Fruit fly (Drosophila melanogaster) whole organism, pupa: ENCODE results near the gene CG5103.

Experiments used
- CG10348 ChIP-seq: fragments of 200-800 bp; sonication (Bioruptor generic); IDR thresholded peaks from 2 replicates; pipeline ENCODE4 v1.3.6; 2022; ENCODE audit warnings: missing biosample characterization, missing genetic modification characterization
- CG12605 ChIP-seq: fragments of 200-800 bp; sonication (Bioruptor generic); IDR thresholded peaks from 2 replicates; pipeline ENCODE4 v1.3.6; 2022; ENCODE audit warnings: missing biosample characterization, missing genetic modification characterization
- CG13204 ChIP-seq: fragments of 200-800 bp; sonication (Bioruptor generic); optimal IDR thresholded peaks from 2 replicates; lab custom pipeline; 2018; ENCODE audit warnings: missing biosample characterization, mild to moderate bottlenecking, missing genetic modification characterization, moderate library complexity
- CG14655 ChIP-seq: fragments of 200-800 bp; sonication (Bioruptor generic); optimal IDR thresholded peaks from 3 replicates; lab custom pipeline; 2017; ENCODE audit warnings: mild to moderate bottlenecking, missing biosample characterization, missing genetic modification reagents, missing genetic modification characterization
- CG15710 ChIP-seq: fragments of 200-800 bp; sonication (Bioruptor generic); optimal IDR thresholded peaks from 2 replicates; lab custom pipeline; 2018; ENCODE audit warnings: missing biosample characterization, mild to moderate bottlenecking, missing genetic modification characterization, moderate library complexity
- CG17806 ChIP-seq: fragments of 200-800 bp; sonication (Bioruptor generic); optimal IDR thresholded peaks from 2 replicates; lab custom pipeline; 2018; ENCODE audit warnings: missing biosample characterization, mild to moderate bottlenecking, missing genetic modification characterization, moderate library complexity
- CG32121 ChIP-seq: fragments of 200-800 bp; sonication (Bioruptor generic); IDR thresholded peaks from 2 replicates; pipeline ENCODE4 v1.3.6; 2022; ENCODE audit warnings: missing biosample characterization, missing genetic modification characterization
- CG34367 ChIP-seq: fragments of 200-800 bp; sonication (Bioruptor generic); optimal IDR thresholded peaks from 2 replicates; lab custom pipeline; 2018; ENCODE audit warnings: missing biosample characterization, mild to moderate bottlenecking, missing genetic modification characterization
- CG4496 ChIP-seq: fragments of 200-800 bp; sonication (Bioruptor generic); IDR thresholded peaks from 3 replicates; pipeline ENCODE4 v1.3.6; 2022; ENCODE audit warnings: missing biosample characterization, missing genetic modification characterization
- CG8159 ChIP-seq: fragments of 200-800 bp; sonication (Bioruptor generic); optimal IDR thresholded peaks from 3 replicates; lab custom pipeline; 2018; ENCODE audit warnings: missing biosample characterization, mild to moderate bottlenecking, missing genetic modification characterization, moderate library complexity
- CG8301 ChIP-seq: fragments of 200-800 bp; sonication (Bioruptor generic); optimal IDR thresholded peaks from 2 replicates; lab custom pipeline; 2018; ENCODE audit warnings: missing biosample characterization, mild to moderate bottlenecking, missing genetic modification characterization
- CG9948 ChIP-seq: fragments of 200-800 bp; sonication (Bioruptor generic); optimal IDR thresholded peaks from 2 replicates; lab custom pipeline; 2018; ENCODE audit warnings: missing biosample characterization, mild to moderate bottlenecking, missing genetic modification characterization, moderate library complexity
- D1 ChIP-seq: fragments of 200-800 bp; sonication (Bioruptor generic); optimal IDR thresholded peaks from 2 replicates; lab custom pipeline; 2018; ENCODE audit warnings: missing biosample characterization, mild to moderate bottlenecking, missing genetic modification characterization, moderate library complexity
- EcR ChIP-seq: fragments of 200-800 bp; sonication (Bioruptor generic); optimal IDR thresholded peaks from 3 replicates; lab custom pipeline; 2019; ENCODE audit warnings: missing biosample characterization, missing genetic modification characterization, mild to moderate bottlenecking, moderate library complexity, missing genetic modification reagents
- Ets98B ChIP-seq: fragments of 200-800 bp; sonication (Bioruptor generic); IDR thresholded peaks from 2 replicates; pipeline ENCODE4 v1.3.6; 2022; ENCODE audit warnings: missing biosample characterization, missing genetic modification characterization
- Pif1A ChIP-seq: fragments of 200-800 bp; sonication (Bioruptor generic); optimal IDR thresholded peaks from 3 replicates; lab custom pipeline; 2016; ENCODE audit warnings: missing biosample characterization, missing genetic modification characterization
- Pif1B ChIP-seq: fragments of 200-800 bp; sonication (Bioruptor generic); optimal IDR thresholded peaks from 3 replicates; lab custom pipeline; 2016; ENCODE audit warnings: missing biosample characterization, missing genetic modification characterization
- Snoo ChIP-seq: fragments of 200-800 bp; sonication (Bioruptor generic); optimal IDR thresholded peaks from 3 replicates; lab custom pipeline; 2017; ENCODE audit warnings: missing biosample characterization, mild to moderate bottlenecking, missing genetic modification characterization, inconsistent platforms
- fd96Ca ChIP-seq: fragments of 200-800 bp; sonication (Bioruptor generic); IDR thresholded peaks from 3 replicates; pipeline ENCODE4 v1.3.6; 2022; ENCODE audit warnings: missing biosample characterization, missing genetic modification characterization
- gl ChIP-seq: fragments of 200-800 bp; sonication (Bioruptor generic); optimal IDR thresholded peaks from 2 replicates; lab custom pipeline; 2018; ENCODE audit warnings: missing biosample characterization, mild to moderate bottlenecking, missing genetic modification characterization
- rn ChIP-seq: fragments of 200-800 bp; sonication (Bioruptor generic); IDR thresholded peaks from 2 replicates; pipeline ENCODE4 v1.3.6; 2022; ENCODE audit warnings: missing biosample characterization, missing genetic modification characterization

The CG5103 gene

DNA sequence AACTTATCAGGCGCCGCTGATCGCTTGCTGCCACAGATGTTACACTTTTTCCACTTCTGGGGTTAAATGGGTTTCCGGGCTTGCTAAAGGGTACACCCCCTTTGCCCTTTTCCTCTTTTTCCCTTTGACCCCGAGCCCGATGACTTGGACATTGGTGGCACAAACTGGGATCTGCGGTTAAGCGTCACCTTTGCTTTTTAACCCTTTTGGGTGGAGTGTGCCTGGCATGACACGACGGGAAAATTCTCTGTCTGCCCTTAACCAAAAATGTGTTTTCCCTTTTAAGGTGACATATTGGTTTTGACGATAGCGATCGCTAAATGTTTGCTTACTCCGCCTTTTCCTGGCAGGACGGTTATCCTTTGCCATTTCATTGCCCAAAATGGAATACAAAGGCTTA lies 8.0 kb upstream of the CG5103 start:
- TF ChIP-seq CG10348 (GFP tag; lab: Robert Waterston, UW) (no peak), D1 (tag; lab: Kevin White, UChicago) (no peak), CG15710 (tag; lab: Kevin White, UChicago) (no peak), CG8301 (tag; lab: Kevin White, UChicago) (no peak), Pif1A (GFP tag; lab: Kevin White, UChicago) (no peak), CG17806 (tag; lab: Kevin White, UChicago) (no peak), CG14655 (GFP tag; lab: Kevin White, UChicago) (no peak), CG32121 (GFP tag; lab: Robert Waterston, UW) (no peak), Ets98B (GFP tag; lab: Robert Waterston, UW) (no peak), gl (tag; lab: Kevin White, UChicago) (no peak), Pif1B (GFP tag; lab: Kevin White, UChicago) (no peak)
- TF ChIP-seq, all 21 proteins: peak for 0

dm6 chr3L:18301160-18301559 lies 7.1 kb upstream of the CG5103 start, which contains the start of gene CG13700:
TSS of gene CG13700 (minus strand) at chr3L:18301260.
- no peak for TF ChIP-seq CG14655 (GFP tag; lab: Kevin White, UChicago)
- TF ChIP-seq CG8159 (tag; lab: Kevin White, UChicago) = no peak
- TF ChIP-seq CG10348 (GFP tag; lab: Robert Waterston, UW) = no peak
- no peak for TF ChIP-seq Pif1B (GFP tag; lab: Kevin White, UChicago)
- no peak for TF ChIP-seq rn
- no peak for TF ChIP-seq CG13204 (GFP tag; lab: Kevin White, UChicago)
- TF ChIP-seq gl (tag; lab: Kevin White, UChicago) = no peak
- TF ChIP-seq CG32121 (GFP tag; lab: Robert Waterston, UW) = no peak
- TF ChIP-seq Ets98B (GFP tag; lab: Robert Waterston, UW) = no peak
- no peak for TF ChIP-seq CG8301 (tag; lab: Kevin White, UChicago)
- no peak for TF ChIP-seq fd96Ca (GFP tag; lab: Robert Waterston, UW)
- TF ChIP-seq CG15710 (tag; lab: Kevin White, UChicago) = no peak

DNA sequence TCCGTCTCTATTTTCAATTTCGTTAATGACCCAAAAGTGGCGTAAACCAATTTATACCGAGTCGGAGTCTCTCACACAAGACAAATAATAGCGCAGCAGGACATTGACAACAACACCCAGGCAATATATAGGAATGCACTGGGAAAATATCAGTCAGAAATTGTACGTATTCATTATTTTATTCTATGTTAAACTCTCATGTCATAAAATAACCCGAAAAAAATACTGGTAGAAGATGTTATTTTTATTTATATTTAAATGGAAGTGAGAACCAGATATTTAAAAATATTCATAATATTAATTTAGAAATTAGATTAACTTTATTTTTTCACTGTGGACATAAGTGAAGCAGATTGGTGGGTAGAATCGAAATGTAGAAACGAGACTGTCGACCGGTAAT lies 3.3 kb upstream of the CG5103 start:
- TF ChIP-seq CG14655 (GFP tag; lab: Kevin White, UChicago) = no peak
- no peak for TF ChIP-seq Pif1B (GFP tag; lab: Kevin White, UChicago)

DNA sequence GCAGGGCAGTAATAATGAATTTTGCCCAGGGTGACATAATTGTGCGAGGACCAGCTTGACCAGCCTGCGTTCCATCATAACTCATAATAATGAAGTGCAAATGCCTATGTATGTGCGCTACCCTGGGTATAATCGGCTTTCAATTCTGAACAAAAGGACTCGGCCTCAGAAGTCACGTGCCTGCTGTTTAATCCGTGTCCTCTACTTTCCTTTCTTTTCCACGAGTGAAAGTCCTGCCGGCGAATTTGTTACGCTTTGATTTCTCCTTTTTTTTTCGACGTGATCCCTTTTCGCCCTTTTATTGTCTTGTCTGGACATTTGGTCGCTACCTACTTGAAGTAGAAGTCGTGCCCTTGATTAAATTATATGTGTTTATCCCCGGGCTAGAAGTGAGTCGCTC lies 2.4 kb upstream of the CG5103 start:
- TF ChIP-seq CG12605 (GFP tag; lab: Robert Waterston, UW) = no peak
- TF ChIP-seq Snoo (tag; lab: Kevin White, UChicago) = no peak
- no peak for TF ChIP-seq D1 (tag; lab: Kevin White, UChicago)
- TF ChIP-seq fd96Ca (GFP tag; lab: Robert Waterston, UW) = no peak
- TF ChIP-seq EcR (GFP tag; lab: Kevin White, UChicago) = no peak
- TF ChIP-seq Ets98B (GFP tag; lab: Robert Waterston, UW) = no peak
- TF ChIP-seq CG13204 (GFP tag; lab: Kevin White, UChicago) = no peak
- no peak for TF ChIP-seq CG4496 (GFP tag; lab: Robert Waterston, UW)
- TF ChIP-seq CG8301 (tag; lab: Kevin White, UChicago) = no peak
- no peak for TF ChIP-seq CG8159 (tag; lab: Kevin White, UChicago)
- TF ChIP-seq CG17806 (tag; lab: Kevin White, UChicago) = no peak
- no peak for TF ChIP-seq CG15710 (tag; lab: Kevin White, UChicago)
- no peak for TF ChIP-seq CG10348 (GFP tag; lab: Robert Waterston, UW)
- TF ChIP-seq Pif1A (GFP tag; lab: Kevin White, UChicago) = no peak
- no peak for TF ChIP-seq CG14655 (GFP tag; lab: Kevin White, UChicago)
- no peak for TF ChIP-seq CG9948 (tag; lab: Kevin White, UChicago)
- no peak for TF ChIP-seq CG32121 (GFP tag; lab: Robert Waterston, UW)
- no peak for TF ChIP-seq gl (tag; lab: Kevin White, UChicago)
- TF ChIP-seq Pif1B (GFP tag; lab: Kevin White, UChicago) = no peak
- no peak for TF ChIP-seq rn

DNA sequence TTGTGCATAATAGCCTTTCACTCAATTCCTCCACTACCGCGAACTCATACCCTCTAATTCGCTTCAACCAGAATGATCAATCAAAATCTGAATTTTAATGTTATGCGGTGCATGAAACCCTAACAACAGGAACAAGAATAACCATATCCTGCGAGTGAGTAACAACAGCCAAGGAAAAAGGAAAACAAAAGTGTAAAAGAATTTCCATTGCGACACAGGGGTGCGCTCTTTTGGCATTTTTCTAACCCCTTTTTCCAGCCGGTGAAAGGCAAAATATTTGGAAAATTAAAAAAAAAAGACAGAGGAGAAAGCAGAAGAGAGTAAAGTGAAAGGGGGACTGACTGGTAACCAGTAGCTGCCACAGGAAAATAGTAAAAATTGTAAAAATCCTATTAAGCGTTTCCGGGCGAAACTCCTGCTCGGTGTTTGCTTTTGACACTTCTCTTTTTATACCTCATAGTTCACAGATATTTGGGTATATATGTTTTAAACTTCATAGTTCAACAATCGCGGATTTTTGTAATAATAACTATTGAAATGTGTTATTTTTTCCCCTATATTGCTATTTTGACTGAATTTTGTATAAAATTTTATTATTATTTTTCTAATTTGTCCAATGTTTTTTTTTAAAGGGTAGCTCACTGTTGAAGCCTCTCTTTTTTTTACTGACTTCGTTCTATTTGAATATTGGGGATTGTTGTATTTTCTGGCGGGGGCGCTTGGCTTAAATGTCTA lies 3.9 kb downstream of the CG5103 start:
- TF ChIP-seq Pif1A (GFP tag; lab: Kevin White, UChicago) (no peak), D1 (tag; lab: Kevin White, UChicago) (no peak), CG34367 (tag; lab: Kevin White, UChicago) (no peak), CG17806 (tag; lab: Kevin White, UChicago) (no peak), fd96Ca (GFP tag; lab: Robert Waterston, UW) (no peak), Pif1B (GFP tag; lab: Kevin White, UChicago) (no peak), CG14655 (GFP tag; lab: Kevin White, UChicago) (no peak), Snoo (tag; lab: Kevin White, UChicago) (no peak), CG13204 (GFP tag; lab: Kevin White, UChicago) (no peak), CG12605 (GFP tag; lab: Robert Waterston, UW) (no peak), CG10348 (GFP tag; lab: Robert Waterston, UW) (no peak), Ets98B (GFP tag; lab: Robert Waterston, UW) (no peak), CG8301 (tag; lab: Kevin White, UChicago) (no peak)

- TF ChIP-seq CG8301 (tag; lab: Kevin White, UChicago) = peak; percentile 72
- TF ChIP-seq CG10348 (GFP tag; lab: Robert Waterston, UW) = peak; percentile 44
- no peak for TF ChIP-seq CG12605 (GFP tag; lab: Robert Waterston, UW)
- TF ChIP-seq CG9948 (tag; lab: Kevin White, UChicago) = peak; percentile 71
- peak; percentile 56 for TF ChIP-seq CG15710 (tag; lab: Kevin White, UChicago)
- TF ChIP-seq CG4496 (GFP tag; lab: Robert Waterston, UW) = no peak
- TF ChIP-seq rn = peak; percentile 67; the same call in 1 of the 2 replicates
- TF ChIP-seq fd96Ca (GFP tag; lab: Robert Waterston, UW) = peak; percentile 88
- peak; percentile 42 for TF ChIP-seq CG34367 (tag; lab: Kevin White, UChicago)
- peak; percentile 14 for TF ChIP-seq D1 (tag; lab: Kevin White, UChicago)
- TF ChIP-seq CG17806 (tag; lab: Kevin White, UChicago) = peak; percentile 59
- TF ChIP-seq CG14655 (GFP tag; lab: Kevin White, UChicago) = peak; percentile 82
- TF ChIP-seq Snoo (tag; lab: Kevin White, UChicago) = peak; percentile 22
- TF ChIP-seq CG32121 (GFP tag; lab: Robert Waterston, UW) = peak; percentile 78; the same call in 1 of the 2 replicates
- TF ChIP-seq CG8159 (tag; lab: Kevin White, UChicago) = peak; percentile 55
- TF ChIP-seq Pif1B (GFP tag; lab: Kevin White, UChicago) = peak; percentile 62
- TF ChIP-seq gl (tag; lab: Kevin White, UChicago) = no peak
- TF ChIP-seq EcR (GFP tag; lab: Kevin White, UChicago) = no peak
- peak; percentile 66 for TF ChIP-seq Pif1A (GFP tag; lab: Kevin White, UChicago)
- TF ChIP-seq Ets98B (GFP tag; lab: Robert Waterston, UW) = peak; percentile 82; the same call in 1 of the 2 replicates
- TF ChIP-seq CG13204 (GFP tag; lab: Kevin White, UChicago) = no peak
Measured at dm6 chr3L:18281236-18281635, 12.8 kb downstream of the CG5103 start.
